6 fruit fly cellular contexts compared by ENCODE assay signal in genomic region chr3R:29251418-29251817, dm6.
TF ChIP-seq lines count a peak whose summit lies in the region.

No protein-coding gene starts in this region.

- peak; percentile 91 to 93 for TF ChIP-seq CTCF in S2 (optimal IDR thresholded peaks at IDR 0.05; lab: Kevin White, UChicago)
- TF ChIP-seq CTCF in whole organism, embryonic (GFP tag; optimal IDR thresholded peaks at IDR 0.05; lab: Kevin White, UChicago): peak; percentile 98

TF ChIP-seq in whole organism, adult, 20 proteins besides CTCF, POLR2A, EP300 and RAD21:
- TF ChIP-seq bab1 (GFP tag; optimal IDR thresholded peaks at IDR 0.05; lab: Kevin White, UChicago) (peak; percentile 53), CG11617 (GFP tag; optimal IDR thresholded peaks at IDR 0.05; lab: Kevin White, UChicago) (no peak)

TF ChIP-seq in whole organism, embryonic, 481 proteins besides CTCF, POLR2A, EP300 and RAD21 (continues in another document):
- TF ChIP-seq Ptx1 (GFP tag; IDR thresholded peaks at IDR 0.05; lab: Robert Waterston, UW) (0 out of 2 replicates have a peak, but pooled peaks have one; percentile 12), az2 (GFP tag; optimal IDR thresholded peaks at IDR 0.05; lab: Kevin White, UChicago) (no peak), CkIIα-i1 (GFP tag; IDR thresholded peaks at IDR 0.05; lab: Robert Waterston, UW) (no peak), Lpt (GFP tag; optimal IDR thresholded peaks at IDR 0.05; lab: Kevin White, UChicago) (no peak), sc (optimal IDR thresholded peaks at IDR 0.05; lab: Kevin White, UChicago) (no peak), sc (GFP tag; optimal IDR thresholded peaks at IDR 0.05; lab: Kevin White, UChicago) (no peak), CG6683 (GFP tag; optimal IDR thresholded peaks at IDR 0.05; lab: Kevin White, UChicago) (no peak), Eip74EF (GFP tag; optimal IDR thresholded peaks at IDR 0.05; lab: Kevin White, UChicago) (no peak), aop (GFP tag; IDR thresholded peaks at IDR 0.05; lab: Robert Waterston, UW) (no peak), CG13894 (tag; optimal IDR thresholded peaks at IDR 0.05; lab: Kevin White, UChicago) (no peak), CG34224 (GFP tag; IDR thresholded peaks at IDR 0.05; lab: Robert Waterston, UW; ENCODE audit: partially characterized antibody) (peak; percentile 87), chm (GFP tag; IDR thresholded peaks at IDR 0.05; lab: Robert Waterston, UW) (peak; percentile 55; the same call in 1 of the 2 replicates), fd102C (GFP tag; optimal IDR thresholded peaks at IDR 0.05; lab: Kevin White, UChicago) (peak; percentile 1), slbo (GFP tag; IDR thresholded peaks at IDR 0.05; lab: Robert Waterston, UW) (peak; percentile 51), Hr78 (GFP tag; optimal IDR thresholded peaks at IDR 0.05; lab: Kevin White, UChicago) (no peak), CHES-1-like (GFP tag; optimal IDR thresholded peaks at IDR 0.05; lab: Kevin White, UChicago) (no peak), abd-A (tag; optimal IDR thresholded peaks at IDR 0.05; lab: Kevin White, UChicago) (no peak), Rx (GFP tag; IDR thresholded peaks at IDR 0.05; lab: Robert Waterston, UW) (no peak; the same call in 1 of the 2 replicates), ewg (GFP tag; optimal IDR thresholded peaks at IDR 0.05; lab: Kevin White, UChicago) (no peak), CG8924 (tag; optimal IDR thresholded peaks at IDR 0.05; lab: Kevin White, UChicago) (no peak), Sox102F (GFP tag; optimal IDR thresholded peaks at IDR 0.05; lab: Kevin White, UChicago) (no peak), HLH54F (GFP tag; optimal IDR thresholded peaks at IDR 0.05; lab: Kevin White, UChicago) (no peak)

TF ChIP-seq in whole organism, prepupa, 60 proteins besides CTCF, POLR2A, EP300 and RAD21 (continues in another document):
- TF ChIP-seq CG1621 (tag; optimal IDR thresholded peaks at IDR 0.05; lab: Kevin White, UChicago): no peak
- no peak for TF ChIP-seq CG11762 (GFP tag; optimal IDR thresholded peaks at IDR 0.05; lab: Kevin White, UChicago; ENCODE audit: insufficient read depth)
- no peak for TF ChIP-seq Sox14 (GFP tag; optimal IDR thresholded peaks at IDR 0.05; lab: Kevin White, UChicago)
- no peak for TF ChIP-seq salr (GFP tag; optimal IDR thresholded peaks at IDR 0.05; lab: Kevin White, UChicago)
- no peak for TF ChIP-seq Gug (GFP tag; IDR thresholded peaks at IDR 0.05; lab: Robert Waterston, UW)
- TF ChIP-seq fkh (GFP tag; optimal IDR thresholded peaks at IDR 0.05; lab: Kevin White, UChicago): no peak
- TF ChIP-seq dsx (GFP tag; optimal IDR thresholded peaks at IDR 0.05; lab: Kevin White, UChicago; ENCODE audit: poor library complexity, severe bottlenecking): no peak
- TF ChIP-seq svp (GFP tag; lab: Kevin White, UChicago): peak; percentile 40
- TF ChIP-seq Eip75B (GFP tag; optimal IDR thresholded peaks at IDR 0.05; lab: Kevin White, UChicago): no peak
- no peak for TF ChIP-seq CG6808 (GFP tag; optimal IDR thresholded peaks at IDR 0.05; lab: Kevin White, UChicago)
- TF ChIP-seq Eip93F (GFP tag; optimal IDR thresholded peaks at IDR 0.05; lab: Kevin White, UChicago): no peak
- no peak for TF ChIP-seq CG11902 (GFP tag; optimal IDR thresholded peaks at IDR 0.05; lab: Kevin White, UChicago)
- TF ChIP-seq Blimp-1 (GFP tag; optimal IDR thresholded peaks at IDR 0.05; lab: Kevin White, UChicago): no peak
- TF ChIP-seq fd59A (GFP tag; optimal IDR thresholded peaks at IDR 0.05; lab: Kevin White, UChicago): no peak
- TF ChIP-seq CG8319 (GFP tag; optimal IDR thresholded peaks at IDR 0.05; lab: Kevin White, UChicago): no peak
- no peak for TF ChIP-seq pdm3 (GFP tag; optimal IDR thresholded peaks at IDR 0.05; lab: Kevin White, UChicago)
- TF ChIP-seq CG4318 (GFP tag; optimal IDR thresholded peaks at IDR 0.05; lab: Kevin White, UChicago): no peak
- no peak for TF ChIP-seq Sox102F (GFP tag; optimal IDR thresholded peaks at IDR 0.05; lab: Kevin White, UChicago)
- no peak for TF ChIP-seq dac (GFP tag; optimal IDR thresholded peaks at IDR 0.05; lab: Kevin White, UChicago)
- no peak for TF ChIP-seq CG8119 (GFP tag; IDR thresholded peaks at IDR 0.05; lab: Robert Waterston, UW)
- TF ChIP-seq CG7368 (GFP tag; optimal IDR thresholded peaks at IDR 0.05; lab: Kevin White, UChicago): no peak
- TF ChIP-seq lz (GFP tag; optimal IDR thresholded peaks at IDR 0.05; lab: Kevin White, UChicago): peak; percentile 19
- no peak for TF ChIP-seq CG6276 (GFP tag; optimal IDR thresholded peaks at IDR 0.05; lab: Kevin White, UChicago)
- no peak for TF ChIP-seq Hr4 (GFP tag; optimal IDR thresholded peaks at IDR 0.05; lab: Kevin White, UChicago)

TF ChIP-seq in whole organism, pupa, 21 proteins besides CTCF, POLR2A, EP300 and RAD21:
- TF ChIP-seq rn (GFP tag; IDR thresholded peaks at IDR 0.05; lab: Robert Waterston, UW): no peak
- TF ChIP-seq CG8159 (tag; optimal IDR thresholded peaks at IDR 0.05; lab: Kevin White, UChicago): peak; percentile 4
- peak; percentile 7 for TF ChIP-seq CG14655 (GFP tag; optimal IDR thresholded peaks at IDR 0.05; lab: Kevin White, UChicago)

TF ChIP-seq in whole organism, wandering third instar larva, 38 proteins besides CTCF, POLR2A, EP300 and RAD21:
- TF ChIP-seq Rel (GFP tag; optimal IDR thresholded peaks at IDR 0.05; lab: Kevin White, UChicago) (no peak), Rel (tag; optimal IDR thresholded peaks at IDR 0.05; lab: Kevin White, UChicago) (peak; percentile 50), woc (GFP tag; optimal IDR thresholded peaks at IDR 0.05; lab: Kevin White, UChicago) (peak; percentile 40), ey (GFP tag; optimal IDR thresholded peaks at IDR 0.05; lab: Kevin White, UChicago) (no peak), Vsx2 (GFP tag; optimal IDR thresholded peaks at IDR 0.05; lab: Kevin White, UChicago; ENCODE audit: partially characterized antibody) (peak; percentile 31), sv (GFP tag; optimal IDR thresholded peaks at IDR 0.05; lab: Kevin White, UChicago) (peak; percentile 13), brk (GFP tag; optimal IDR thresholded peaks at IDR 0.05; lab: Kevin White, UChicago) (peak; percentile 3), Hr83 (GFP tag; optimal IDR thresholded peaks at IDR 0.05; lab: Kevin White, UChicago; ENCODE audit: poor library complexity, severe bottlenecking) (peak; percentile 61), HLH106 (tag; optimal IDR thresholded peaks at IDR 0.05; lab: Kevin White, UChicago) (no peak), Sp1 (GFP tag; optimal IDR thresholded peaks at IDR 0.05; lab: Kevin White, UChicago) (no peak), fru (GFP tag; optimal IDR thresholded peaks at IDR 0.05; lab: Kevin White, UChicago) (peak; percentile 1), br (GFP tag; optimal IDR thresholded peaks at IDR 0.05; lab: Kevin White, UChicago) (peak; percentile 19), OdsH (GFP tag; optimal IDR thresholded peaks at IDR 0.05; lab: Kevin White, UChicago) (peak; percentile 50), Myc (optimal IDR thresholded peaks at IDR 0.05; lab: Kevin White, UChicago) (peak; percentile 79), Hnf4 (GFP tag; optimal IDR thresholded peaks at IDR 0.05; lab: Kevin White, UChicago) (no peak), CrebA (GFP tag; optimal IDR thresholded peaks at IDR 0.05; lab: Kevin White, UChicago; ENCODE audit: borderline replicate concordance) (no peak), rgr (GFP tag; optimal IDR thresholded peaks at IDR 0.05; lab: Kevin White, UChicago) (no peak), foxo (GFP tag; optimal IDR thresholded peaks at IDR 0.05; lab: Kevin White, UChicago) (no peak), lola (GFP tag; optimal IDR thresholded peaks at IDR 0.05; lab: Kevin White, UChicago) (no peak)
